Worm (Caenorhabditis elegans) whole organism, L3 larva: ENCODE data around the gene ptc-3.

Source experiments
- ama-1 ChIP-seq: fragments of 150-350 bp; optimal IDR thresholded peaks from 2 replicates; lab custom pipeline; 2018
- elt-3 ChIP-seq, 3 experiments: fragments of 150-350 bp in 1 of 3; sonication (generic microtip) in 2 of 3; optimal IDR thresholded peaks; 2 replicates in 2 of 3; 4 replicates in 1 of 3; lab custom pipeline; 2014 to 2017; ENCODE audit warnings: missing biosample characterization in 3 of 3, missing genetic modification characterization in 3 of 3
- fkh-10 ChIP-seq: sonication (generic microtip); optimal IDR thresholded peaks from 2 replicates; lab custom pipeline; 2017; ENCODE audit warnings: missing biosample characterization, missing genetic modification reagents, missing genetic modification characterization
- lin-39 ChIP-seq: fragments of 150-350 bp; optimal IDR thresholded peaks from 2 replicates; lab custom pipeline; 2018; ENCODE audit warnings: missing biosample characterization, missing genetic modification reagents, missing genetic modification characterization
- mdl-1 ChIP-seq: fragments of 150-350 bp; optimal IDR thresholded peaks from 2 replicates; lab custom pipeline; 2014; ENCODE audit warnings: missing biosample characterization, missing genetic modification characterization
- nfya-1 ChIP-seq: sonication (generic microtip); optimal IDR thresholded peaks from 2 replicates; lab custom pipeline; 2017; ENCODE audit warnings: missing genetic modification characterization, mild to moderate bottlenecking, missing compliant biosample characterization, antibody characterized with exemption, moderate library complexity; ENCODE audit not compliant: insufficient read depth
- nhr-11 ChIP-seq: fragments of 150-350 bp; optimal IDR thresholded peaks from 2 replicates; lab custom pipeline; 2014; ENCODE audit warnings: missing biosample characterization, missing genetic modification characterization
- nhr-237 ChIP-seq: fragments of 150-350 bp; optimal IDR thresholded peaks from 2 replicates; lab custom pipeline; 2014; ENCODE audit warnings: missing biosample characterization, missing genetic modification characterization
- nhr-28 ChIP-seq: fragments of 150-350 bp; optimal IDR thresholded peaks from 2 replicates; lab custom pipeline; 2014; ENCODE audit warnings: missing biosample characterization, missing genetic modification characterization
- pqm-1 ChIP-seq: fragments of 150-350 bp; optimal IDR thresholded peaks from 2 replicates; lab custom pipeline; 2017; ENCODE audit warnings: missing biosample characterization, missing genetic modification characterization, inconsistent platforms
- sea-2 ChIP-seq: fragments of 150-350 bp; sonication (generic microtip); optimal IDR thresholded peaks from 4 replicates; lab custom pipeline; 2014; ENCODE audit warnings: missing biosample characterization, missing genetic modification reagents, missing genetic modification characterization
- unc-62 ChIP-seq: fragments of 150-350 bp; sonication (generic microtip); optimal IDR thresholded peaks from 4 replicates; lab custom pipeline; 2014; ENCODE audit warnings: missing biosample characterization, missing genetic modification reagents, missing genetic modification characterization

- TF ChIP-seq nhr-237 (tag; lab: Kevin White, UChicago) (no peak), elt-3 (tag; optimal IDR thresholded peaks at IDR 0.05; lab: Kevin White, UChicago) (no peak), mdl-1 (tag; lab: Kevin White, UChicago) (no peak), sea-2 (GFP tag; lab: Kevin White, UChicago) (no peak), unc-62 (no peak), pqm-1 (tag; lab: Kevin White, UChicago) (no peak), nhr-28 (tag; lab: Kevin White, UChicago) (no peak), nfya-1 (tag; lab: Kevin White, UChicago) (no peak), ama-1 (no peak), fkh-10 (GFP tag; lab: Kevin White, UChicago) (no peak), nhr-11 (tag; lab: Kevin White, UChicago) (no peak), lin-39 (tag; lab: Kevin White, UChicago) (no peak)
These were observed 11.8 kb upstream of the ptc-3 start, which contains the start of gene Y110A2AL.5 for ce11 chrII:2864229-2864628.
